Fruit fly (Drosophila melanogaster): ENCODE results near the gene Gmap.

dm6 chrX:15501706-15502267, 15.1 kb downstream of the Gmap start:
- TF ChIP-seq EcR (GFP tag; optimal IDR thresholded peaks at IDR 0.05) (no peak), Dll (optimal IDR thresholded peaks at IDR 0.05) (no peak), psq (optimal IDR thresholded peaks at IDR 0.05) (no peak), usp (GFP tag; optimal IDR thresholded peaks at IDR 0.05) (no peak)

Data from whole organism.